Worm (Caenorhabditis elegans): ENCODE data around the gene W09H1.3.
A peak's percentile ranks its signal among the peaks of the same experiment; 100 is the strongest.

W09H1.3 gene

ce11 chrII:13190412-13190811 is 6.2 kb downstream of the W09H1.3 start:
- TF ChIP-seq lin-35 (GFP tag; optimal IDR thresholded peaks at IDR 0.05) (peak in 1 of 2 experiments; percentile 59), elt-2 (tag; optimal IDR thresholded peaks at IDR 0.05) (peak; percentile 50), nhr-71 (tag; optimal IDR thresholded peaks at IDR 0.05) (peak; percentile 6), ceh-82 (tag; optimal IDR thresholded peaks at IDR 0.05) (no peak), efl-1 (optimal IDR thresholded peaks at IDR 0.05) (no peak), efl-1 (GFP tag; optimal IDR thresholded peaks at IDR 0.05 in 1 of 2) (no peak), mab-9 (GFP tag; IDR thresholded peaks at IDR 0.05) (no peak)

- TF ChIP-seq ama-1 (optimal IDR thresholded peaks at IDR 0.05) (no peak), tbx-2 (tag; optimal IDR thresholded peaks at IDR 0.05) (no peak), lin-13 (GFP tag; optimal IDR thresholded peaks at IDR 0.05) (no peak), swsn-7 (tag; optimal IDR thresholded peaks at IDR 0.05) (no peak), nhr-71 (tag; optimal IDR thresholded peaks at IDR 0.05) (peak; percentile 31), dpl-1 (GFP tag; optimal IDR thresholded peaks at IDR 0.05) (peak in 1 of 3 experiments; percentile 28), ceh-8 (GFP tag; optimal IDR thresholded peaks at IDR 0.05) (no peak), ceh-88 (GFP tag; IDR thresholded peaks at IDR 0.05) (no peak), nhr-47 (tag; optimal IDR thresholded peaks at IDR 0.05) (no peak), isw-1 (GFP tag; IDR thresholded peaks at IDR 0.05) (no peak), ets-5 (GFP tag; IDR thresholded peaks at IDR 0.05) (no peak), zag-1 (tag; optimal IDR thresholded peaks at IDR 0.05) (no peak), rnt-1 (tag; optimal IDR thresholded peaks at IDR 0.05) (no peak), vab-15 (tag; optimal IDR thresholded peaks at IDR 0.05) (no peak), egl-27 (tag; optimal IDR thresholded peaks at IDR 0.05) (no peak), dsc-1 (tag; optimal IDR thresholded peaks at IDR 0.05) (peak; percentile 75), mef-2 (tag; optimal IDR thresholded peaks at IDR 0.05) (no peak), efl-1 (optimal IDR thresholded peaks at IDR 0.05) (no peak), efl-1 (GFP tag; optimal IDR thresholded peaks at IDR 0.05 in 1 of 2) (peak; percentile 3 to 91), sup-37 (GFP tag; optimal IDR thresholded peaks at IDR 0.05) (no peak), pax-3 (tag; optimal IDR thresholded peaks at IDR 0.05) (no peak), nhr-237 (tag; optimal IDR thresholded peaks at IDR 0.05) (no peak), ztf-4 (tag; optimal IDR thresholded peaks at IDR 0.05) (no peak), alr-1 (tag; optimal IDR thresholded peaks at IDR 0.05; ENCODE audit: borderline replicate concordance) (no peak), lin-14 (GFP tag; optimal IDR thresholded peaks at IDR 0.05) (peak; percentile 75), sox-4 (tag; optimal IDR thresholded peaks at IDR 0.05) (no peak), nhr-77 (tag; optimal IDR thresholded peaks at IDR 0.05) (no peak), pag-3 (tag; optimal IDR thresholded peaks at IDR 0.05; ENCODE audit: borderline replicate concordance, insufficient read depth) (no peak), efl-3 (GFP tag; optimal IDR thresholded peaks at IDR 0.05) (no peak), ceh-63 (GFP tag; optimal IDR thresholded peaks at IDR 0.05) (no peak), pqm-1 (tag; optimal IDR thresholded peaks at IDR 0.05) (no peak), Y116A8C.19 (tag; optimal IDR thresholded peaks at IDR 0.05; ENCODE audit: borderline replicate concordance) (no peak), irx-1 (tag; optimal IDR thresholded peaks at IDR 0.05) (peak; percentile 2), nhr-76 (tag; optimal IDR thresholded peaks at IDR 0.05) (no peak), fos-1 (tag; optimal IDR thresholded peaks at IDR 0.05) (no peak), nhr-85 (tag) (peak; percentile 30), nhr-20 (tag; optimal IDR thresholded peaks at IDR 0.05) (no peak), C34B4.2 (tag; optimal IDR thresholded peaks at IDR 0.05) (no peak), fkh-10 (GFP tag; optimal IDR thresholded peaks at IDR 0.05) (no peak), sptf-1 (tag; optimal IDR thresholded peaks at IDR 0.05) (no peak), C04F5.9 (tag; optimal IDR thresholded peaks at IDR 0.05) (no peak), hpl-2 (GFP tag; optimal IDR thresholded peaks at IDR 0.05) (no peak), blmp-1 (tag; optimal IDR thresholded peaks at IDR 0.05) (peak; percentile 95), nhr-12 (tag; optimal IDR thresholded peaks at IDR 0.05) (no peak), ceh-90 (tag; optimal IDR thresholded peaks at IDR 0.05) (no peak), lin-35 (GFP tag; optimal IDR thresholded peaks at IDR 0.05) (peak in 1 of 2 experiments; percentile 17), nhr-28 (tag; optimal IDR thresholded peaks at IDR 0.05) (no peak), F16B12.6 (tag; optimal IDR thresholded peaks at IDR 0.05) (no peak)
These were observed 9.4 kb downstream of the W09H1.3 start for ce11 chrII:13193563-13194103.
